Worm (Caenorhabditis elegans): ENCODE measurements around the gene rnp-2.

- TF ChIP-seq skn-1 (tag; optimal IDR thresholded peaks at IDR 0.05) (no peak), nhr-25 (tag; optimal IDR thresholded peaks at IDR 0.05) (no peak), C34F6.9 (tag; optimal IDR thresholded peaks at IDR 0.05) (no peak), ceh-82 (tag; optimal IDR thresholded peaks at IDR 0.05) (no peak), nhr-6 (tag; optimal IDR thresholded peaks at IDR 0.05) (no peak), unc-39 (tag; optimal IDR thresholded peaks at IDR 0.05) (no peak), nhr-11 (tag; optimal IDR thresholded peaks at IDR 0.05) (no peak), ama-1 (optimal IDR thresholded peaks at IDR 0.05) (no peak), snpc-4 (tag; optimal IDR thresholded peaks at IDR 0.05) (no peak), blmp-1 (tag; optimal IDR thresholded peaks at IDR 0.05; ENCODE audit: insufficient read depth) (no peak), zag-1 (tag; optimal IDR thresholded peaks at IDR 0.05) (no peak)
Measured at ce11 chrIV:4216099-4216894, 44.4 kb downstream of the rnp-2 start.

Data from whole organism, L2 larva.